Worm (Caenorhabditis elegans): Measurements from ENCODE around the gene K10B2.4.

K10B2.4 gene

DNA sequence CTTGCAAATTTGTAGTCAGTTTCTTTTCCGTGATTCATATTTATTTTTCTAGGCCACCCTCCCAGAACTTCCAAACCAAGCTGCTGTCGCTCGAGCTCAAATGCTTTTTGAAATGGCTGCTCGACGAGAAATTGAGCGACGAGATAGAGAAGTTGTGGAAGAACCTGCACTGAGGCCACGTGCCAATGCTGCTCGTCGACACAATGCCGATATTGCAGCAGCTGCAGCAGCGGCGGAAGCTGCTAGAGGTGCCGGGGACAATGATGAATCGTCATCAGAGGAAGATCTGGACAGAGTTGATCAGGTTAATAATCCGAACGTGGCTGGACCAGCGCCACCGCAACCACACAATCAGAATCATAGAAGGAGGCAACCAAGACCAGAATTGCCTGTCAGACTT is 12.6 kb upstream of the K10B2.4 start:
- TF ChIP-seq unc-62 (GFP tag; optimal IDR thresholded peaks at IDR 0.05): no peak

ce11 chrII:6371003-6371402 is 10.2 kb upstream of the K10B2.4 start, which contains the start of gene lin-23:
TSS of gene lin-23 (plus strand) at chrII:6371303.
- no peak for TF ChIP-seq unc-62 (GFP tag; optimal IDR thresholded peaks at IDR 0.05)

- TF ChIP-seq unc-62 (GFP tag; optimal IDR thresholded peaks at IDR 0.05): no peak
Observed at ce11 chrII:6370110-6370509, 9.4 kb upstream of the K10B2.4 start.

- no peak for TF ChIP-seq unc-62 (GFP tag; optimal IDR thresholded peaks at IDR 0.05)
Observed at ce11 chrII:6366696-6367095, 5.9 kb upstream of the K10B2.4 start, which contains the start of gene ctsa-4.1. TSS of gene ctsa-4.1 (plus strand) at chrII:6366996.

ce11 chrII:6365237-6365815 is 4.6 kb upstream of the K10B2.4 start, which contains the start of the genes ani-2 and clec-88:
TSS of gene ani-2 (minus strand) at chrII:6365367.
TSS of gene clec-88 (plus strand) at chrII:6365722.
- no peak for TF ChIP-seq unc-62 (GFP tag; optimal IDR thresholded peaks at IDR 0.05)

ce11 chrII:6358905-6359304 is 1.9 kb downstream of the K10B2.4 start, which contains the start of gene C32D5.12:
TSS of gene C32D5.12 (minus strand) at chrII:6359005.
- TF ChIP-seq unc-62 (GFP tag; optimal IDR thresholded peaks at IDR 0.05): no peak

- no peak for TF ChIP-seq unc-62 (GFP tag; optimal IDR thresholded peaks at IDR 0.05)
Observed at ce11 chrII:6358232-6358631, 2.5 kb downstream of the K10B2.4 start.

DNA sequence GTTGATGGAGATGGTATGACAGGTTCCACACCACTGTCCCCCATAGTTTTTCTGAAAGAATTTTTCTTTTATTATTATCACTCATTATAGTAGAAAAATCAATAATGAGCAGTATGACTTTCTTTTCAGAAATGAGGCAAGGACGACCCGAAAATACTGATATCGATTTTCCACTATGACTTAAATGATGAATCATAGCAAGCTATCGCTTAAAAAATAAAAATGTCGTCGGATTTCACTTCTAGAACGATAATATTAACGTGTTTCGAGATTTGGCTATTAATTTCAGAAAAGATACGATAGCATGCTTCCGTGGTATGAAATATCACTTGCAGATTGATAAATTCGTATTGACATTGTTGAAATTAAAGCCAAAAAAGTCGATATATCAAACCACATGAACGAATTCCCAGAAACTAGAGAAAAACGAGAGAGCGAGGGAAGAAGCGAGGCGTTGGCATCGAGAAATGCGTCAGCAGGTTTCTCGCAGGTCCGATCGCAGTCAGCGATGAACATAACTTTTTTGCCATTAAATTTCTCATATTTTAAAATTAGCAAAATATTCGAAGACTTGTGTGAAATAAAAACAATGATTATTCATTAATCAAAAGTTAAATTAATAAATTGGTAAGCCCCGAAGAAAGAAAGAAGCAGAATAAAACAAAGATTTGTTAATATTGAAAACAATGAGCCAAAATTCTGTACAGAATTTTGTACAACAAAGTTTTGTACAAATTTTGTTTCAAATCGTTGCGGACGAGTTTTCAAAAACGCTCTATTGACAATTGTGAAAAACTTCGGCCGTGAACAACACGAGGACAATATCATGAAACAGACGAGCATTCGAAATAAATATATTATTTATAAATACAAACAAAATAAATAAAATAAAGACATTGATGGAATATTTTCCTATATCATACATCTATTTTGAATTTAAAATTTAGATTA is 5.1 kb downstream of the K10B2.4 start, which contains the start of gene C32D5.11:
Gene C32D5.11, minus strand, starts transcription at position 51 of the 951 bp plus-strand sequence.
- TF ChIP-seq unc-62 (GFP tag; optimal IDR thresholded peaks at IDR 0.05): no peak

DNA sequence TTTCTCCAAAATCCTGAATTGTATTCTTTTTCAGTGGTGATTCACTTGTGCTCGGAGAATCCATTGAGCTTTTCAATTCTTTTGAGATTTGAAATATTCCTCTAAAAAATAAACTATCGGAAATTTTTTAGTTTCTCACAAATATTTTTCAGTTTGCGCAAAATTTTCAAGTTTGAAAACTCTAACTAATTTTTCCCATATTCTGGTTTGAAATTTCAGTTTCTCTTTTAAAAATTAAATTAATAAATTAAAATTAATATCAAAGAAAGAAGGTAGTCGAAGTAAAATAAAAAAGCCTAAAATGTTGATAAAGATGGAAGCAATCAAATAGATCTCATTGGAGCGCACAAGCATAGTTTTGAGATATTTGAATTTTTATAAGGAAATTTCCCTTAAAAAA is 8.9 kb downstream of the K10B2.4 start, which contains the start of gene C32D5.10:
Gene C32D5.10, minus strand, starts transcription at position 101 of the 400 bp plus-strand sequence.
- no peak for TF ChIP-seq unc-62 (GFP tag; optimal IDR thresholded peaks at IDR 0.05)

DNA sequence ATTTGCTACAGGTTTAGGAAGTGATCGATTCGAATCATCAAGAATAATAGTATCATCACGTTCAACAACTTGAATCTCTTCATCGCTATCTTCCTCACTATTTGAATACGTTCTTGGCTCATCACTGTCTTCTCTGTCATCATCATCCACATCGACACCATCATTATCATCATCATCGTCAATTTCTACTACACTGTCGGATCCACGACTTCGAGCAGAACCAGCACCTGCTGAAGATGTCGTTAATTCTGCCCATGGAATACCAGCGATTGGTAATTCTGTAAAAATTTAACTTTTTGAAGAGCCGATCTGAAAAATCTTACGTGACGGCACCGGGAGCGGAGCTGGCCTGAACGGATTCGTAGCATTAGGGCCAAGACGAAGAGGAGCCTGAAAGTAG is 10.8 kb downstream of the K10B2.4 start:
- no peak for TF ChIP-seq unc-62 (GFP tag; optimal IDR thresholded peaks at IDR 0.05)

- TF ChIP-seq unc-62 (GFP tag; optimal IDR thresholded peaks at IDR 0.05): peak; percentile 39
Observed at ce11 chrII:6348360-6348759, 12.4 kb downstream of the K10B2.4 start.

ce11 chrII:6347341-6348118 is 13.2 kb downstream of the K10B2.4 start, which contains the start of gene lgg-1:
TSS of gene lgg-1 (minus strand) at chrII:6347719.
- TF ChIP-seq unc-62 (GFP tag; optimal IDR thresholded peaks at IDR 0.05): no peak

DNA sequence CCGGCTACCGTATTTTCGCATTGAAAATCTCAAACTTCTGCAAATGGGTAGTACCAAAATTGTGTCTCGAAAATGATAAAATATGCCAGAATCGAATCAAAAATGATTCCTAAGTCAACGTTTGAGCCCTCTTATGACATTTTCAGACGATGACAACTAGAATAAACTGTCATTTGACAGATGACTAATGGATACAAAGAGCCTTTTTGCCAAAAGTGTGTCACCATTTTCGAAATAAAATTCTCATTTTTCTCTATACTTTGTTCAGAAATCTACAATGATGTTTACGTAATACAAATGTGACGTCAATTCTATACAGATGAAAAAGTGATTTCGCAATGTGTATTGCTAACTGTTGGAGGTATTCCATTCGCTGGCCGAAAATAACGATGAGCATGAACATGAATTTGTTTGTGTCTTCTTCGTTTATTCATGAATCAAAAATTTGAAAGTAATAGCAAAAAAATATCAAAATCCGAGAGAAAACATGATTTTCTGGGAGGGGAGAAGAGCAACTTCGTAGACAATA is 14.1 kb downstream of the K10B2.4 start:
- TF ChIP-seq unc-62 (GFP tag; optimal IDR thresholded peaks at IDR 0.05): no peak

ce11 chrII:6345195-6346158 is 15.3 kb downstream of the K10B2.4 start, which contains the start of gene C32D5.8:
TSS of gene C32D5.8 (minus strand) at chrII:6345964.
- no peak for TF ChIP-seq unc-62 (GFP tag; optimal IDR thresholded peaks at IDR 0.05)
